Worm (Caenorhabditis elegans): Measurements from ENCODE around the gene K08F11.1.

Gene K08F11.1

DNA sequence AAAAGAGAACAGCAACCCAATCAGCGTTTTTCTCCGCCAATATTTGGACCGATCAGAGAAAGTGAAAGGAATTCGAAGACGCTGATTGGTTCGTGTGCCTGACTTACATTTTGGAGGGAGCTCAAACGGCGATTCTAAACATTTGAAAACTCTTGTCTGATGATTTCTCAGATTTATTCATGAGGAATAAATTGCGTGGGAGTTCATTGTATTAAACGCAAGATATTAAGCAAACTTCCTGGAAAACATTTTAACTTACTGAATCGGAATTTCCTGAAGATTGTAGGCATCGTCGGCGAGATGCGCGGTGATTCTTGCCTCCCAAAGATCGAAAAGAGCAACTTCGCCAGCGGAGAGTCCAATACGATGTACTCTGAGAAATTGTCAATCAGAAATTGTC is at the start of gene K08F11.1:
K08F11.1 (plus strand) TSS at position 301 of the 400 bp plus-strand sequence.
- TF ChIP-seq unc-130 (tag; optimal IDR thresholded peaks at IDR 0.05) (no peak), ceh-8 (GFP tag; optimal IDR thresholded peaks at IDR 0.05) (no peak), fos-1 (tag; optimal IDR thresholded peaks at IDR 0.05) (no peak), nhr-19 (GFP tag; conservative IDR thresholded peaks at IDR 0.05) (no peak), zip-4 (GFP tag; optimal IDR thresholded peaks at IDR 0.05) (no peak), isw-1 (GFP tag; IDR thresholded peaks at IDR 0.05) (no peak), unc-62 (GFP tag; optimal IDR thresholded peaks at IDR 0.05) (no peak), mab-9 (GFP tag; IDR thresholded peaks at IDR 0.05) (no peak), nhr-77 (tag; optimal IDR thresholded peaks at IDR 0.05) (no peak), zag-1 (tag; optimal IDR thresholded peaks at IDR 0.05) (no peak), fkh-10 (GFP tag; optimal IDR thresholded peaks at IDR 0.05) (no peak)

- no peak for TF ChIP-seq hpl-2 (GFP tag; optimal IDR thresholded peaks at IDR 0.05)
- TF ChIP-seq nhr-85 (tag): peak; percentile 51
- no peak for TF ChIP-seq xbp-1 (tag; optimal IDR thresholded peaks at IDR 0.05)
Observed at ce11 chrIV:4678718-4679117, 45.9 kb upstream of the K08F11.1 start, which contains the start of gene kin-36. Gene kin-36, plus strand, starts transcription at chrIV:4679018.

DNA sequence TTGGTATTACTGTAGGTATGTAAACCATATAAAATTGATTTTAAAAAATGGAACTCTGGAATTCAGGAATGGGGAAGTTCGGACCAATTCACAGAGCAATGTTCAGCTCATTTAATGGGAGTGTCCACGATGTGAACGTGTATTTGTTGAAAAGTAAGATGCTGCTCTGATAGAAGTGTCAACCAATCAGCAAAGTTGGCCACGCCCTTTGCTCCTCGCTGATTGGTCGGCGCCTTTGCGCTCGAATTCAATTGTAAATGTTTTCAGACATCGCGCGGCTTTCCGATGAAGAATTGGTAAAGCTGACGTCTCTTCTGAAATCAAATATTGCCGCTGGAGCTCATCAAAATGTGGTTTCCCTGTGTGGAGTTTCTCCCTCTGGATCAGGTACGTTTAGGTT is 41.5 kb upstream of the K08F11.1 start:
- TF ChIP-seq ztf-4 (tag; optimal IDR thresholded peaks at IDR 0.05): no peak
- peak; percentile 30 for TF ChIP-seq nhr-85 (tag)

DNA sequence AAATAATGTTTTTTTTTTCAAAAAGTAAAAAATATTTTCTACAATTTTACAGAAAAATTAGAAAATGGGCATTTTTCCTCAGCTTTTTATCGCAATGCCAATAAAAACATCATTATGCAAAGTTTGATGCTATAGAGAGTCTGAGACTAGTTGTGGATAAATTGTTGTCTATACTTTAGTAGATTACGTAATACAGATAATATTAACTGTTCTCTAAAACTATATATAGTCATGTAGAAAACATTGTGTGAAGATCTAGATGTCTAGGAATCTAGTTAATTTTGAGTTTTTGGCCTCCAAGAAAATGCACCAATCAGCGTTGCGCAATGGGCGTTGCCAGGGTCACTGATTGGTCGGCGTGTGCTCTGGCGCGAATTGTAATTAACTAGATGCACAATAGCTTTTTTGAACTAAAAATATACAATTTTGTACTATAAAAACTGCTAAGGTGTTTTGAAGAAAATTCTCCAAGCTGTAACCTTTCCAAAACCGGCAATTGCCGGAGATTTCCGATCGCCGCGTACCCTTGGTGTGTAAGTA is 38.3 kb upstream of the K08F11.1 start:
- peak; percentile 62 for TF ChIP-seq xbp-1 (tag; optimal IDR thresholded peaks at IDR 0.05)
- no peak for TF ChIP-seq zag-1 (tag; optimal IDR thresholded peaks at IDR 0.05)

DNA sequence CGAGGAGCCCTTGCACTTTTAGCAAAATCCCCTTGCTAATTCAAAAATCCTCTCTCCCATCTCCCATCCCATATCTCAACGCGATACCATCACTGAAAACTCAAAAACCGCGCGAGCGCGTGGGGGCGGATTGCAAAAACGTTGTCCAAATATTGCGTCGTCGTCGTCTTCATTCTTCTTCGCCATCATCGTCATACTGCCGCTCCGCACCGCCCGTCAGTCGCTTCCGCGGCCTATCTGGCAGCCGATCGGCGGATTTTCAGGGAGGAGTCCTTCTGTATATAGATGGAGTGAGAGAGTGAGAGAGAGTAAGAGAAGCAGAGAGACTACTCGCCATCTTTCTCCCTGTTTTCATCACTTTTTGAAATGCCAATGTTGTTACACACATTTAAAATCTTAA is 37.8 kb upstream of the K08F11.1 start:
- TF ChIP-seq ceh-88 (GFP tag; IDR thresholded peaks at IDR 0.05): no peak

DNA sequence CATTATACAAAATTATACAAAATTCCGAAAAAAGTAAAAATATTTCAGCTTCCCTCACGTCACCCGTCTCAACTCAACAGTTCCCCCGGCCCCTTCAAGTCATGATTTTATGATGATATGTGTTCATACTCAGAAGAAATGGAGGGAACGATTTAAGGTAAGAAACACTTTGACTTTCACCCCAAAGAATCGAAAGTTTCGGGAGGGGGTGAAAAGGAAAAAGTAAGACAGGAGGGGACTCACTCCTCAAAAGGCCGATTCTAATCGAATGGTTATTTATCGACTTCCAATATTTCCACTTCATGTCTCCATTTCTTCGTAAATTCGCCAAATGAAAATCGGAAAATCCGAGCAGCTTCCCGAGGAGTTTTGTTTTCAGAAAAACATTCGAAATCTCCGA is 36.4 kb upstream of the K08F11.1 start, which contains the start of gene bus-4:
bus-4 (plus strand) TSS at position 49 of the 400 bp plus-strand sequence.
- no peak for TF ChIP-seq mdl-1 (tag; optimal IDR thresholded peaks at IDR 0.05)
- TF ChIP-seq C34B4.2 (tag; optimal IDR thresholded peaks at IDR 0.05): no peak
- peak; percentile 92 for TF ChIP-seq blmp-1 (tag; optimal IDR thresholded peaks at IDR 0.05)
- no peak for TF ChIP-seq aha-1 (tag; optimal IDR thresholded peaks at IDR 0.05)

DNA sequence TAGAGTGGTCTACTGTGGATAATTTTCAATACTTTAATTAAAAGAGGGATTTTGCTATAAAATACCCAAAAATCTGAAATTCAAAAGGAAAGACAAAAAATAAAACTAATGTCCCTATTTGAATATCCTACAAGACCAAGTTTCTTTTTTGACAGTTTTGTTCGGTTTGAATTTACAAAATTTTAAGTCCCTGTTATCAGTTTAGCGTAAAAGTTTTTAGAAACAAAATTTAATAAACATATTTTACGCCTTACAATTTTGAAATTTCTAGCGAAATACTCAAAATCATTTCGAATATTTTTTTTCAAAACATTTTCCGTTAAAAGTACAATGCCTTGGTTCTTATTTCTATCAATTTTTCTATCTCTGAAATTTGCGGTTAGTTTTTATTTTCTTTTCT is 32.2 kb upstream of the K08F11.1 start, which contains the start of gene spe-51:
spe-51 (plus strand) TSS at position 301 of the 400 bp plus-strand sequence.
- TF ChIP-seq fkh-4 (tag; optimal IDR thresholded peaks at IDR 0.05; ENCODE audit: borderline replicate concordance) (no peak), skn-1 (tag; optimal IDR thresholded peaks at IDR 0.05) (no peak), pag-3 (tag; optimal IDR thresholded peaks at IDR 0.05; ENCODE audit: borderline replicate concordance, insufficient read depth) (no peak), snu-23 (GFP tag; optimal IDR thresholded peaks at IDR 0.05) (no peak), pqm-1 (tag; optimal IDR thresholded peaks at IDR 0.05) (no peak), nhr-71 (tag; optimal IDR thresholded peaks at IDR 0.05) (no peak), ets-5 (GFP tag; IDR thresholded peaks at IDR 0.05) (no peak), aly-2 (tag; optimal IDR thresholded peaks at IDR 0.05) (no peak), pax-3 (tag; optimal IDR thresholded peaks at IDR 0.05) (no peak), sptf-1 (tag; optimal IDR thresholded peaks at IDR 0.05) (no peak), nhr-28 (tag; optimal IDR thresholded peaks at IDR 0.05) (no peak), unc-86 (tag; optimal IDR thresholded peaks at IDR 0.05) (no peak), hpl-2 (GFP tag; optimal IDR thresholded peaks at IDR 0.05) (no peak), elt-2 (tag; optimal IDR thresholded peaks at IDR 0.05) (no peak), swsn-7 (tag; optimal IDR thresholded peaks at IDR 0.05) (no peak), ceh-8 (GFP tag; optimal IDR thresholded peaks at IDR 0.05) (no peak), jun-1 (tag; optimal IDR thresholded peaks at IDR 0.05) (no peak)

Data from whole organism, L1 larva.